Worm (Caenorhabditis elegans): ENCODE data around the gene C30B5.6.

Gene C30B5.6

DNA sequence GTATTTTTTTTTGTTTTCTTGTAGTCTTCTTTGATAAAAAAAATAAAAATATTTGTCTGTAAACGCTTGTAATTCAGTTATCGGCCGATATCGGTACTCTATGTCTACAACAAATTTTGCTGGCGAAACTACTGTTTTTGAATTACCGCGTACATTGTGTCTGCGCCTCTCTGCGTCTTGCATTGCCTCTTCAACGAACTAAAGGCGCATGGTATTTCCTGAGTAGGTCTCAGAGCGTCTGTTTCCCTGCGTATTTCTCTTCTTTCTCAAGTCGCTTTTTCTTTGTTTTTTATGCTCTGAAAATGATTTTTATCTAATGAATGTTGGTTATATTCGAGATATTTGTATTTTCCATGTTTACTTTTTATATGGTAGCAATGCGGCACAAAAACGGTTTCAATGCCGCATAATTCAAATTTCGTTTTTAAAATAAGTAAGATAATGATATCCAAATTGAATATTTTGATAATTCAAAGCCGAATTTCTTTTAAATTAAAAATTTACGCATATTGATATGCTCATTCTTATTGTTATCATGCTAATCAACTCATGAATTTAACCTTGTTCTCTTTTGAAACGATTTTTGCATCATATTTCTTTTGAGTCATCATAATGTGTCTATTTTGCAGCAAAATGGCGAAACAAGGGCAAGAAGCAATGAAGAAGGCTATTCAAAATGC, 28.5 kb upstream of the C30B5.6 start, which contains the start of gene phb-2 (continued):
- TF ChIP-seq F55B11.4 (tag; optimal IDR thresholded peaks at IDR 0.05; ENCODE audit: borderline replicate concordance, insufficient read depth) (no peak), bed-2 (GFP tag; IDR thresholded peaks at IDR 0.05) (no peak), efl-1 (GFP tag; optimal IDR thresholded peaks at IDR 0.05) (peak; percentile 83), pbrm-1 (GFP tag; IDR thresholded peaks at IDR 0.05) (peak; percentile 48; the same call in 1 of the 2 replicates), zim-3 (tag; optimal IDR thresholded peaks at IDR 0.05) (no peak), nfyb-1 (GFP tag; IDR thresholded peaks at IDR 0.05) (peak; percentile 58; the same call in 1 of the 2 replicates), chd-7 (tag; optimal IDR thresholded peaks at IDR 0.05) (no peak), rcor-1 (GFP tag; IDR thresholded peaks at IDR 0.05) (peak; percentile 31; the same call in 1 of the 2 replicates), B0019.2 (GFP tag; conservative IDR thresholded peaks at IDR 0.05) (no peak), nhr-90 (tag; optimal IDR thresholded peaks at IDR 0.05) (no peak), ztf-28 (GFP tag; IDR thresholded peaks at IDR 0.05) (no peak), rpc-1 (optimal IDR thresholded peaks at IDR 0.05) (no peak), rpc-1 (tag; optimal IDR thresholded peaks at IDR 0.05) (no peak), D2030.7 (GFP tag; IDR thresholded peaks at IDR 0.05) (peak; percentile 37), athp-1 (tag; optimal IDR thresholded peaks at IDR 0.05) (no peak), ZK185.1 (tag; optimal IDR thresholded peaks at IDR 0.05; ENCODE audit: poor library complexity, severe bottlenecking) (peak; percentile 22), snpc-4 (GFP tag; optimal IDR thresholded peaks at IDR 0.05) (no peak), snpc-4 (tag; optimal IDR thresholded peaks at IDR 0.05) (peak; percentile 5 to 51 (median 15)), ztf-3 (GFP tag; optimal IDR thresholded peaks at IDR 0.05) (no peak), egrh-3 (GFP tag; IDR thresholded peaks at IDR 0.05) (no peak), aptf-2 (GFP tag; conservative IDR thresholded peaks at IDR 0.05) (no peak), B0336.3 (GFP tag; IDR thresholded peaks at IDR 0.05) (no peak), ceh-100 (GFP tag; IDR thresholded peaks at IDR 0.05) (peak; percentile 41; the same call in 1 of the 2 replicates), Y53G8AR.9 (GFP tag; conservative IDR thresholded peaks at IDR 0.05) (0 out of 2 replicates have a peak, but pooled peaks have one; percentile 29), akir-1 (GFP tag; optimal IDR thresholded peaks at IDR 0.05) (no peak), ztf-25 (GFP tag; IDR thresholded peaks at IDR 0.05) (no peak), Y56A3A.18 (GFP tag; IDR thresholded peaks at IDR 0.05) (no peak), F49E8.2 (tag; optimal IDR thresholded peaks at IDR 0.05; ENCODE audit: insufficient read depth) (peak; percentile 17), ztf-18 (tag; optimal IDR thresholded peaks at IDR 0.05) (peak; percentile 27), nhr-120 (GFP tag; IDR thresholded peaks at IDR 0.05) (no peak), C06A6.2 (GFP tag; conservative IDR thresholded peaks at IDR 0.05) (no peak), F39B2.1 (GFP tag; IDR thresholded peaks at IDR 0.05) (no peak), hlh-12 (tag; optimal IDR thresholded peaks at IDR 0.05) (no peak), fkh-3 (tag; optimal IDR thresholded peaks at IDR 0.05) (no peak), mxl-1 (tag; optimal IDR thresholded peaks at IDR 0.05) (no peak), lag-1 (GFP tag; IDR thresholded peaks at IDR 0.05) (no peak), mes-4 (tag; optimal IDR thresholded peaks at IDR 0.05) (no peak), nhr-80 (tag; optimal IDR thresholded peaks at IDR 0.05) (peak; percentile 13), nfya-1 (tag; optimal IDR thresholded peaks at IDR 0.05; ENCODE audit: borderline replicate concordance, insufficient read depth) (no peak), hmg-20 (GFP tag; IDR thresholded peaks at IDR 0.05) (no peak), B0261.1 (tag; optimal IDR thresholded peaks at IDR 0.05) (no peak), F10E7.11 (tag; optimal IDR thresholded peaks at IDR 0.05) (no peak), ekl-4 (GFP tag; IDR thresholded peaks at IDR 0.05) (peak; percentile 59), sdz-38 (tag; optimal IDR thresholded peaks at IDR 0.05) (no peak), Y53F4B.3 (GFP tag; IDR thresholded peaks at IDR 0.05) (no peak), bed-1 (GFP tag; IDR thresholded peaks at IDR 0.05) (no peak), dox-1 (GFP tag; IDR thresholded peaks at IDR 0.05) (peak; percentile 78), Y79H2A.3 (GFP tag; conservative IDR thresholded peaks at IDR 0.05) (no peak), ets-4 (GFP tag; optimal IDR thresholded peaks at IDR 0.05) (no peak)
